Fruit fly (Drosophila melanogaster) whole organism, pupa: ENCODE results near the gene CG33489.

Experiments
- CG10348 ChIP-seq: fragments of 200-800 bp; sonication (Bioruptor generic); IDR thresholded peaks from 2 replicates; pipeline ENCODE4 v1.3.6; 2022; ENCODE audit warnings: missing biosample characterization, missing genetic modification characterization
- D1 ChIP-seq: fragments of 200-800 bp; sonication (Bioruptor generic); optimal IDR thresholded peaks from 2 replicates; lab custom pipeline; 2018; ENCODE audit warnings: missing biosample characterization, mild to moderate bottlenecking, missing genetic modification characterization, moderate library complexity
- EcR ChIP-seq: fragments of 200-800 bp; sonication (Bioruptor generic); optimal IDR thresholded peaks from 3 replicates; lab custom pipeline; 2019; ENCODE audit warnings: missing biosample characterization, missing genetic modification characterization, mild to moderate bottlenecking, moderate library complexity, missing genetic modification reagents
- Pif1A ChIP-seq: fragments of 200-800 bp; sonication (Bioruptor generic); optimal IDR thresholded peaks from 3 replicates; lab custom pipeline; 2016; ENCODE audit warnings: missing biosample characterization, missing genetic modification characterization
- gl ChIP-seq: fragments of 200-800 bp; sonication (Bioruptor generic); optimal IDR thresholded peaks from 2 replicates; lab custom pipeline; 2018; ENCODE audit warnings: missing biosample characterization, mild to moderate bottlenecking, missing genetic modification characterization

DNA sequence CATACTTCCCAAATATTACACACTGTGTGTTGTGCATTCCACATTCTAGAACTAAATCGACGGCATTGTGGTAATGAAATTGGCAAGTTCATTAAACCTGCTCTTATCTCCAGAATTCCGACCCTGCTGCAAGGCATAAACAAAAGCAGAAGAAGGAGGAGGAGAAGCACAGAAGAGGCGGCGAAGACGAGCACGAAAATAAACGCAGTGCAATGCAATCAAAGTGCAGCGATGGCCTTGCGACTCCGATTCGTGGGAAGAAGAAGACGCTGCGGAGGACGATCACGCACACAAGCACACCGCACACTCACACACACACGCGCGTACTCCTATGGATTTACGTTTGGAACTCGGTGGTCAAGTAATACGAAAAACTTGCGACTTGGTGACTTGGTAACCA, 16.0 kb downstream of the CG33489 start:
- no peak for TF ChIP-seq Pif1A (GFP tag; lab: Kevin White, UChicago)
- peak; percentile 97 for TF ChIP-seq EcR (GFP tag; lab: Kevin White, UChicago)
- TF ChIP-seq gl (tag; lab: Kevin White, UChicago), result no peak
- TF ChIP-seq D1, result no peak
- no peak for TF ChIP-seq CG10348 (GFP tag; lab: Robert Waterston, UW)
